Fruit fly (Drosophila melanogaster) whole organism, prepupa: ENCODE results near the gene CG4953.

Experiments used
- CG15336 ChIP-seq: fragments of 200-800 bp; sonication (Bioruptor generic); IDR thresholded peaks from 2 replicates; pipeline ENCODE4 v1.3.6; 2022; ENCODE audit warnings: missing biosample characterization, missing genetic modification characterization
- CG3919 ChIP-seq: fragments of 200-800 bp; sonication (Bioruptor generic); optimal IDR thresholded peaks from 3 replicates; lab custom pipeline; 2016; ENCODE audit warnings: missing biosample characterization, missing genetic modification characterization
- CG9139 ChIP-seq: fragments of 200-800 bp; sonication (Bioruptor generic); optimal IDR thresholded peaks from 3 replicates; lab custom pipeline; 2017; ENCODE audit warnings: missing biosample characterization, mild to moderate bottlenecking, missing genetic modification characterization
- OdsH ChIP-seq: fragments of 200-800 bp; sonication (Bioruptor generic); optimal IDR thresholded peaks from 3 replicates; lab custom pipeline; 2016; ENCODE audit warnings: missing biosample characterization, missing genetic modification characterization

dm6 chr2L:10220010-10220409 is 46.5 kb upstream of the CG4953 start:
- TF ChIP-seq CG3919 (GFP tag; lab: Kevin White, UChicago) (no peak), OdsH (GFP tag; lab: Kevin White, UChicago) (no peak), CG9139 (GFP tag; lab: Kevin White, UChicago) (no peak), CG15336 (GFP tag; lab: Robert Waterston, UW) (no peak)
